Worm (Caenorhabditis elegans): ENCODE measurements around the gene ttr-41.

ttr-41 gene

ce11 chrII:4734477-4734876, 6.8 kb upstream of the ttr-41 start:
- TF ChIP-seq sdc-2 (tag; optimal IDR thresholded peaks at IDR 0.05) = no peak
- TF ChIP-seq ztf-16 (tag; optimal IDR thresholded peaks at IDR 0.05) = no peak
- TF ChIP-seq ama-1 (optimal IDR thresholded peaks at IDR 0.05) = no peak
- TF ChIP-seq fkh-10 (GFP tag; optimal IDR thresholded peaks at IDR 0.05) = no peak
- TF ChIP-seq elt-4 (tag; optimal IDR thresholded peaks at IDR 0.05) = no peak
- no peak for TF ChIP-seq ceh-24 (tag; optimal IDR thresholded peaks at IDR 0.05)
- TF ChIP-seq T23F11.4 (GFP tag; optimal IDR thresholded peaks at IDR 0.05) = no peak
- no peak for TF ChIP-seq pha-2 (tag; optimal IDR thresholded peaks at IDR 0.05)
- no peak for TF ChIP-seq nhr-232 (tag; optimal IDR thresholded peaks at IDR 0.05)
- TF ChIP-seq syd-9 (tag; optimal IDR thresholded peaks at IDR 0.05) = no peak
- TF ChIP-seq nfya-1 (tag; optimal IDR thresholded peaks at IDR 0.05) = no peak

ce11 chrII:4733848-4734247, 6.2 kb upstream of the ttr-41 start, which contains the start of gene F41C3.11:
Gene F41C3.11, minus strand, starts transcription at chrII:4733948.
- TF ChIP-seq C38D4.7 (GFP tag; optimal IDR thresholded peaks at IDR 0.05) (no peak), ztf-16 (tag; optimal IDR thresholded peaks at IDR 0.05) (no peak), odd-2 (tag; optimal IDR thresholded peaks at IDR 0.05) (no peak), ahr-1 (tag; optimal IDR thresholded peaks at IDR 0.05) (no peak), unc-55 (GFP tag; optimal IDR thresholded peaks at IDR 0.05) (no peak), pat-9 (tag; optimal IDR thresholded peaks at IDR 0.05) (no peak), lim-6 (tag; optimal IDR thresholded peaks at IDR 0.05) (no peak), elt-4 (tag; optimal IDR thresholded peaks at IDR 0.05) (no peak), hlh-15 (tag; optimal IDR thresholded peaks at IDR 0.05) (no peak), sdc-2 (tag; optimal IDR thresholded peaks at IDR 0.05) (no peak), ceh-19 (GFP tag; optimal IDR thresholded peaks at IDR 0.05) (no peak), eyg-1 (tag; optimal IDR thresholded peaks at IDR 0.05) (no peak), madf-2 (tag; optimal IDR thresholded peaks at IDR 0.05) (no peak), sox-2 (GFP tag; IDR thresholded peaks at IDR 0.05) (no peak), ttx-3 (tag; optimal IDR thresholded peaks at IDR 0.05) (no peak), ceh-18 (tag; optimal IDR thresholded peaks at IDR 0.05) (no peak), C08G9.2 (tag; optimal IDR thresholded peaks at IDR 0.05) (no peak), unc-86 (tag; optimal IDR thresholded peaks at IDR 0.05) (no peak), mec-3 (tag; optimal IDR thresholded peaks at IDR 0.05; ENCODE audit: borderline replicate concordance) (no peak), sox-4 (tag; optimal IDR thresholded peaks at IDR 0.05) (no peak)

- no peak for TF ChIP-seq ceh-45 (GFP tag; IDR thresholded peaks at IDR 0.05)
- TF ChIP-seq ceh-19 (GFP tag; optimal IDR thresholded peaks at IDR 0.05) = no peak
- no peak for TF ChIP-seq hlh-13 (GFP tag; optimal IDR thresholded peaks at IDR 0.05)
- no peak for TF ChIP-seq zip-5 (tag; optimal IDR thresholded peaks at IDR 0.05)
- TF ChIP-seq lin-11 (tag; optimal IDR thresholded peaks at IDR 0.05) = no peak
- no peak for TF ChIP-seq ceh-30 (tag; optimal IDR thresholded peaks at IDR 0.05)
- TF ChIP-seq odd-2 (tag; optimal IDR thresholded peaks at IDR 0.05) = no peak
- no peak for TF ChIP-seq unc-42 (tag; optimal IDR thresholded peaks at IDR 0.05)
- TF ChIP-seq ceh-48 (tag; optimal IDR thresholded peaks at IDR 0.05) = no peak
- TF ChIP-seq ztf-16 (tag; optimal IDR thresholded peaks at IDR 0.05) = no peak
- TF ChIP-seq F13H6.1 (tag; optimal IDR thresholded peaks at IDR 0.05) = no peak
- TF ChIP-seq tbx-7 (tag; optimal IDR thresholded peaks at IDR 0.05) = no peak
- no peak for TF ChIP-seq Y22D7AL.16 (tag; optimal IDR thresholded peaks at IDR 0.05)
- TF ChIP-seq unc-86 (tag; optimal IDR thresholded peaks at IDR 0.05) = no peak
- no peak for TF ChIP-seq ceh-31 (tag; optimal IDR thresholded peaks at IDR 0.05)
- no peak for TF ChIP-seq lim-6 (tag; optimal IDR thresholded peaks at IDR 0.05)
- TF ChIP-seq K09A11.1 (tag; optimal IDR thresholded peaks at IDR 0.05; ENCODE audit: insufficient read depth) = no peak
- TF ChIP-seq C38D4.7 (GFP tag; optimal IDR thresholded peaks at IDR 0.05) = no peak
These were observed 2.1 kb upstream of the ttr-41 start, which contains the start of gene F41C3.7 for ce11 chrII:4729733-4730132. Gene F41C3.7, plus strand, starts transcription at chrII:4730033.
